Worm (Caenorhabditis elegans) whole organism, early embryonic: Measurements from ENCODE around the gene M163.11.

Source experiments
- B0310.2 ChIP-seq: sonication (generic microtip); optimal IDR thresholded peaks from 2 replicates; lab custom pipeline; 2016; ENCODE audit warnings: mild to moderate bottlenecking, missing genetic modification characterization, missing compliant biosample characterization
- ama-1 ChIP-seq: fragments of 150-350 bp; optimal IDR thresholded peaks from 2 replicates; lab custom pipeline; 2014
- ceh-13 ChIP-seq: fragments of 200-800 bp; sonication (Bioruptor generic); optimal IDR thresholded peaks from 2 replicates; lab custom pipeline; 2018; ENCODE audit warnings: mild to moderate bottlenecking, missing genetic modification characterization, missing compliant biosample characterization
- flt-1 ChIP-seq: fragments of 200-800 bp; sonication (Bioruptor generic); IDR thresholded peaks from 2 replicates; pipeline ENCODE4 v1.3.6; 2022; ENCODE audit warnings: missing genetic modification characterization, missing compliant biosample characterization
- sea-1 ChIP-seq: fragments of 200-800 bp; sonication (Bioruptor generic); conservative IDR thresholded peaks from 2 replicates; pipeline ENCODE4 v1.3.6; 2022; ENCODE audit warnings: missing genetic modification characterization, missing compliant biosample characterization
- tbx-11 ChIP-seq: fragments of 200-800 bp; sonication (Bioruptor generic); IDR thresholded peaks from 2 replicates; pipeline ENCODE4 v1.3.6; 2022; ENCODE audit warnings: missing genetic modification characterization, missing compliant biosample characterization

DNA sequence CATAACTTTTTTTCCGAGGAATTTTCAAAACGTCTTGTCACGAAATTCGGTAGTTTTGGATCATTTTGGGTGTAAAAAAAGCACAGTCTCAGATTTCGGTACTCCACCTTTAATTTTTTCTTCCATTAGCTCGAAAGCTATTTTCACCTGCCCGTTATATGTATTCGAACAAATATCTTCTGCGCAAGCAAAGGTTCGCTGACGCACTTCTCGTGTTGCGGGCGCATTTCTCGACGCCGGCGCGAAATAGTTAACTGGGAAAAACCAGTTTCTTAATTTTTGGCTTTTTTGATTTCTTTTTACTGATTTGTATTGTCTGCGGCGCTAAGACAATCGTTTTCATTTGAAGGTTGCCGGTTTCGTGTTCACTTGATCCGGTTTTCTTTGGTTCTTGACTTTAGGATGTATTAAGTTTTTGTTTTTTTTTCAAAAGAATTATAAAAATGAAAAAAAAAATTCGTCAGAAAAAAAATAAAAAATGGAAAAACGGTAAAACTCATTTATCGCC, 43.5 kb upstream of the M163.11 start:
- TF ChIP-seq ama-1 (lab: Kevin White, UChicago) (no peak), tbx-11 (no peak), sea-1 (GFP tag; lab: Robert Waterston, UW) (no peak), flt-1 (no peak), ceh-13 (GFP tag; lab: Kevin White, UChicago) (no peak), B0310.2 (no peak)
